Worm (Caenorhabditis elegans): ENCODE data around the gene gcy-13.
A peak's percentile ranks its signal among the peaks of the same experiment; 100 is the strongest.

The gcy-13 gene

ce11 chrV:12343419-12343969 lies 25.8 kb downstream of the gcy-13 start, which contains the start of gene tomm-20 (continued):
- no peak for TF ChIP-seq daf-8 (GFP tag; IDR thresholded peaks at IDR 0.05)
- TF ChIP-seq tra-1 (GFP tag; IDR thresholded peaks at IDR 0.05) = peak; percentile 89
- peak; percentile 69 for TF ChIP-seq nhr-28 (tag; optimal IDR thresholded peaks at IDR 0.05)

ce11 chrV:12337894-12338293 lies 31.4 kb downstream of the gcy-13 start, which contains the start of gene twk-13:
Gene twk-13, minus strand, starts transcription at chrV:12337994.
- TF ChIP-seq fos-1 (tag; optimal IDR thresholded peaks at IDR 0.05) (no peak), ZK337.2 (GFP tag; IDR thresholded peaks at IDR 0.05) (no peak), php-3 (GFP tag; IDR thresholded peaks at IDR 0.05) (no peak), mxl-3 (GFP tag; optimal IDR thresholded peaks at IDR 0.05) (no peak), lsy-2 (tag; optimal IDR thresholded peaks at IDR 0.05) (no peak), madf-9 (GFP tag; conservative IDR thresholded peaks at IDR 0.05) (no peak), hlh-30 (tag; optimal IDR thresholded peaks at IDR 0.05; ENCODE audit: insufficient read depth) (no peak), F49E8.2 (tag; optimal IDR thresholded peaks at IDR 0.05; ENCODE audit: borderline replicate concordance) (no peak), zfp-2 (tag; optimal IDR thresholded peaks at IDR 0.05) (no peak), Y5F2A.4 (GFP tag; optimal IDR thresholded peaks at IDR 0.05) (no peak), ceh-44 (GFP tag; IDR thresholded peaks at IDR 0.05) (no peak), lin-39 (tag; optimal IDR thresholded peaks at IDR 0.05) (no peak), tra-1 (GFP tag; IDR thresholded peaks at IDR 0.05) (no peak)

- TF ChIP-seq lin-39 (tag; optimal IDR thresholded peaks at IDR 0.05) = no peak
- no peak for TF ChIP-seq set-16 (GFP tag; IDR thresholded peaks at IDR 0.05)
- TF ChIP-seq F10B5.3 (tag; optimal IDR thresholded peaks at IDR 0.05) = no peak
- no peak for TF ChIP-seq ctbp-1 (GFP tag; IDR thresholded peaks at IDR 0.05)
- peak; percentile 24 for TF ChIP-seq hlh-30 (tag; optimal IDR thresholded peaks at IDR 0.05; ENCODE audit: insufficient read depth)
- peak in 1 of 2 experiments; percentile 94 for TF ChIP-seq daf-16 (GFP tag; optimal IDR thresholded peaks at IDR 0.05)
- TF ChIP-seq daf-16 (tag; optimal IDR thresholded peaks at IDR 0.05) = no peak
- TF ChIP-seq nhr-11 (tag; optimal IDR thresholded peaks at IDR 0.05) = peak; percentile 45
Measured at ce11 chrV:12334387-12334786, 35.0 kb downstream of the gcy-13 start.

- TF ChIP-seq lin-15B (tag; optimal IDR thresholded peaks at IDR 0.05) (no peak), hmg-1.1 (GFP tag; IDR thresholded peaks at IDR 0.05) (peak; percentile 73), php-3 (GFP tag; IDR thresholded peaks at IDR 0.05) (no peak), lin-1 (GFP tag; IDR thresholded peaks at IDR 0.05) (no peak), arid-1 (GFP tag; conservative IDR thresholded peaks at IDR 0.05) (peak; percentile 51; the same call in 1 of the 2 replicates), lim-7 (GFP tag; IDR thresholded peaks at IDR 0.05) (peak; percentile 72), unc-130 (GFP tag; optimal IDR thresholded peaks at IDR 0.05) (peak; percentile 53), aha-1 (tag) (no peak), F37D6.2 (tag; optimal IDR thresholded peaks at IDR 0.05) (no peak), T20F7.1 (GFP tag; optimal IDR thresholded peaks at IDR 0.05) (no peak), ctbp-1 (GFP tag; IDR thresholded peaks at IDR 0.05) (peak; percentile 68; the same call in 1 of the 2 replicates), nhr-25 (tag; optimal IDR thresholded peaks at IDR 0.05; ENCODE audit: borderline replicate concordance, insufficient read depth) (no peak), madf-5 (GFP tag; IDR thresholded peaks at IDR 0.05) (no peak), set-16 (GFP tag; IDR thresholded peaks at IDR 0.05) (no peak), daf-12 (tag; optimal IDR thresholded peaks at IDR 0.05) (no peak), ZK337.2 (GFP tag; IDR thresholded peaks at IDR 0.05) (0 out of 2 replicates have a peak, but pooled peaks have one; percentile 22), lin-13 (GFP tag; optimal IDR thresholded peaks at IDR 0.05) (no peak), F10B5.3 (tag; optimal IDR thresholded peaks at IDR 0.05) (peak; percentile 3), dmd-9 (GFP tag; IDR thresholded peaks at IDR 0.05) (0 out of 2 replicates have a peak, but pooled peaks have one; percentile 56), ceh-20 (GFP tag; IDR thresholded peaks at IDR 0.05) (0 out of 2 replicates have a peak, but pooled peaks have one; percentile 17), F26F4.8 (GFP tag; conservative IDR thresholded peaks at IDR 0.05) (0 out of 2 replicates have a peak, but pooled peaks have one; percentile 13), zip-11 (GFP tag; IDR thresholded peaks at IDR 0.05) (no peak), spr-1 (tag; optimal IDR thresholded peaks at IDR 0.05) (no peak), mes-2 (tag; optimal IDR thresholded peaks at IDR 0.05; ENCODE audit: poor library complexity, severe bottlenecking) (no peak), aly-2 (tag; optimal IDR thresholded peaks at IDR 0.05) (no peak), dpl-1 (GFP tag; optimal IDR thresholded peaks at IDR 0.05) (peak; percentile 26), spr-3 (GFP tag; optimal IDR thresholded peaks at IDR 0.05) (peak; percentile 45), ces-1 (GFP tag; optimal IDR thresholded peaks at IDR 0.05) (no peak)
Measured at ce11 chrV:12331820-12332219, 37.5 kb downstream of the gcy-13 start.

Data from whole organism, L4 larva.